Worm (Caenorhabditis elegans): ENCODE measurements around the gene twk-13.

- no peak for TF ChIP-seq W03F9.2 (tag; optimal IDR thresholded peaks at IDR 0.05)
- TF ChIP-seq him-1 (tag; optimal IDR thresholded peaks at IDR 0.05): no peak
- no peak for TF ChIP-seq dao-5 (tag; optimal IDR thresholded peaks at IDR 0.05)
Measured at ce11 chrV:12316076-12316475, 21.7 kb downstream of the twk-13 start.

Data from whole organism, L4/young adult.